Worm (Caenorhabditis elegans) whole organism, mixed stage, embryonic: ENCODE measurements around the gene smcl-1.

ENCODE experiments used
- M03D4.4 ChIP-seq: sonication (generic microtip); optimal IDR thresholded peaks from 2 replicates; lab custom pipeline; 2017; ENCODE audit warnings: mild to moderate bottlenecking, missing genetic modification characterization, missing compliant biosample characterization
- bed-3 ChIP-seq: fragments of 200-800 bp; sonication (Bioruptor generic); optimal IDR thresholded peaks from 3 replicates; lab custom pipeline; 2018; ENCODE audit warnings: mild to moderate bottlenecking, missing genetic modification characterization, moderate library complexity, missing compliant biosample characterization
- blmp-1 ChIP-seq: fragments of 150-350 bp; optimal IDR thresholded peaks from 2 replicates; lab custom pipeline; 2014; ENCODE audit warnings: missing biosample characterization, missing genetic modification characterization
- ceh-43 ChIP-seq: fragments of 200-800 bp; sonication (Bioruptor generic); optimal IDR thresholded peaks from 2 replicates; lab custom pipeline; 2018; ENCODE audit warnings: mild to moderate bottlenecking, missing genetic modification characterization, moderate library complexity, missing compliant biosample characterization
- ceh-83 ChIP-seq: fragments of 200-800 bp; sonication (Bioruptor generic); optimal IDR thresholded peaks from 2 replicates; lab custom pipeline; 2018; ENCODE audit warnings: mild to moderate bottlenecking, missing genetic modification characterization, missing compliant biosample characterization
- drap-1 ChIP-seq: fragments of 200-800 bp; sonication (Bioruptor generic); optimal IDR thresholded peaks from 3 replicates; lab custom pipeline; 2018; ENCODE audit warnings: mild to moderate bottlenecking, missing genetic modification characterization, missing compliant biosample characterization
- elt-1 ChIP-seq: sonication (generic microtip); optimal IDR thresholded peaks from 2 replicates; lab custom pipeline; 2017; ENCODE audit warnings: missing genetic modification characterization, mild to moderate bottlenecking, missing compliant biosample characterization, antibody characterized with exemption, moderate library complexity, borderline replicate concordance; ENCODE audit not compliant: insufficient read depth
- elt-3 ChIP-seq: fragments of 150-350 bp; optimal IDR thresholded peaks from 2 replicates; lab custom pipeline; 2014; ENCODE audit warnings: missing biosample characterization, missing genetic modification characterization
- flh-1 ChIP-seq: fragments of 200-800 bp; sonication (Bioruptor generic); optimal IDR thresholded peaks from 2 replicates; lab custom pipeline; 2018; ENCODE audit warnings: mild to moderate bottlenecking, missing genetic modification characterization, moderate library complexity, missing compliant biosample characterization
- ham-2 ChIP-seq: fragments of 200-800 bp; sonication (Bioruptor generic); optimal IDR thresholded peaks from 2 replicates; lab custom pipeline; 2018; ENCODE audit warnings: mild to moderate bottlenecking, missing genetic modification characterization, missing compliant biosample characterization
- lin-13 ChIP-seq: fragments of 150-350 bp; optimal IDR thresholded peaks from 2 replicates; lab custom pipeline; 2014; ENCODE audit warnings: missing biosample characterization, missing genetic modification characterization
- mep-1 ChIP-seq: fragments of 150-350 bp; optimal IDR thresholded peaks from 2 replicates; lab custom pipeline; 2017; ENCODE audit warnings: missing biosample characterization, missing genetic modification reagents, missing genetic modification characterization, inconsistent platforms
- mls-2 ChIP-seq: sonication (generic microtip); optimal IDR thresholded peaks from 2 replicates; lab custom pipeline; 2016; ENCODE audit warnings: mild to moderate bottlenecking, missing genetic modification characterization, moderate library complexity, missing compliant biosample characterization
- nhr-12 ChIP-seq: fragments of 150-350 bp; optimal IDR thresholded peaks from 2 replicates; lab custom pipeline; 2014; ENCODE audit warnings: missing biosample characterization, missing genetic modification characterization
- nhr-2 ChIP-seq: fragments of 150-350 bp; optimal IDR thresholded peaks from 2 replicates; lab custom pipeline; 2014; ENCODE audit warnings: missing biosample characterization, missing genetic modification characterization
- nhr-28 ChIP-seq: fragments of 150-350 bp; optimal IDR thresholded peaks from 2 replicates; lab custom pipeline; 2014; ENCODE audit warnings: missing biosample characterization, missing genetic modification characterization
- sem-2 ChIP-seq: fragments of 200-800 bp; sonication (Bioruptor generic); optimal IDR thresholded peaks from 2 replicates; lab custom pipeline; 2018; ENCODE audit warnings: mild to moderate bottlenecking, missing genetic modification characterization, missing compliant biosample characterization
- snpc-4 ChIP-seq: fragments of 150-350 bp; optimal IDR thresholded peaks from 2 replicates; lab custom pipeline; 2014; ENCODE audit warnings: missing biosample characterization, missing genetic modification characterization
- sptf-1 ChIP-seq: sonication (generic microtip); optimal IDR thresholded peaks from 2 replicates; lab custom pipeline; 2017; ENCODE audit warnings: mild to moderate bottlenecking, missing genetic modification characterization, moderate library complexity, missing compliant biosample characterization
- tbx-8 ChIP-seq: fragments of 200-800 bp; sonication (Bioruptor generic); optimal IDR thresholded peaks from 2 replicates; lab custom pipeline; 2018; ENCODE audit warnings: mild to moderate bottlenecking, missing genetic modification characterization, moderate library complexity, missing compliant biosample characterization
- unc-39 ChIP-seq: fragments of 150-350 bp; optimal IDR thresholded peaks from 2 replicates; lab custom pipeline; 2014; ENCODE audit warnings: missing biosample characterization, missing genetic modification characterization
- unc-62 ChIP-seq: fragments of 150-350 bp; optimal IDR thresholded peaks from 2 replicates; lab custom pipeline; 2014; ENCODE audit warnings: missing biosample characterization, missing genetic modification reagents, missing genetic modification characterization
- zip-8 ChIP-seq: fragments of 150-350 bp; optimal IDR thresholded peaks from 2 replicates; lab custom pipeline; 2014; ENCODE audit warnings: missing biosample characterization, missing genetic modification characterization
- ztf-11 ChIP-seq: fragments of 150-350 bp; optimal IDR thresholded peaks from 2 replicates; lab custom pipeline; 2014; ENCODE audit warnings: missing biosample characterization, missing genetic modification characterization

smcl-1 gene

ce11 chrX:11687836-11688319 is 5.4 kb upstream of the smcl-1 start, which contains the start of gene C44C10.7:
C44C10.7 (minus strand) TSS chrX:11688269.
- TF ChIP-seq ztf-11 (tag; lab: Kevin White, UChicago) (no peak), bed-3 (GFP tag; lab: Kevin White, UChicago) (no peak), M03D4.4 (no peak), unc-39 (no peak), tbx-8 (no peak), mls-2 (tag; lab: Kevin White, UChicago) (no peak), elt-3 (no peak), ceh-83 (no peak), elt-1 (tag; lab: Kevin White, UChicago) (no peak)

- TF ChIP-seq zip-8 (tag; lab: Kevin White, UChicago): no peak
- no peak for TF ChIP-seq mls-2 (tag; lab: Kevin White, UChicago)
- peak; percentile 30 for TF ChIP-seq elt-1 (tag; lab: Kevin White, UChicago)
- TF ChIP-seq, all 35 proteins: peak for 1
Measured at ce11 chrX:11690014-11690591, 3.2 kb upstream of the smcl-1 start, which contains the start of the genes C44C10.10 and C44C10.5. C44C10.10 (plus strand) TSS chrX:11690314. C44C10.5 (plus strand) TSS chrX:11690541.

- TF ChIP-seq nhr-28 (tag; lab: Kevin White, UChicago) (no peak), ceh-43 (GFP tag; lab: Kevin White, UChicago) (no peak), ceh-83 (no peak), sptf-1 (no peak), elt-3 (no peak), bed-3 (GFP tag; lab: Kevin White, UChicago) (no peak), snpc-4 (tag; lab: Kevin White, UChicago) (no peak)
- TF ChIP-seq, all 35 proteins: peak for 0
Measured at ce11 chrX:11696696-11697095, 3.4 kb downstream of the smcl-1 start, which contains the start of gene C44C10.12. C44C10.12 (plus strand) TSS chrX:11696996.

DNA sequence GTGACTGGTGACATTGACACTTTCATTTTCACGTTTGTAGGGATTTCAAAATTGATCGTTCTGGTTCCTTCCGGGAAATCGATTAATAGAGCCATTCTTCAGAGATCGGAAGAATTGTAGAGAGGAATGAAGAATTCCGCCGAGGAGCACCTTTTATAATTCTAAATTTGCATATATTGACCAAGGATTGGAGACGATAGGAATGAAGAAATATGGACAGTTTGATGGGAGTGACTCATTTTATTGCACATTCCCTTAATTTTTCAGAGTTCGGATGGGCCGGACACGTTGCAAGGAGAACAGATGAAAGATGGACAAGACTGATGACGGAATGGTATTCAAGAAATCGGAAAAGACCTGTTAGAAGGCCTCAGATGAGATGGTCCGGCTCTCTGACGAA is 7.0 kb downstream of the smcl-1 start, which contains the start of gene C44C10.15:
Gene C44C10.15, minus strand, starts transcription at position 101 of the 400 bp plus-strand sequence.
- no peak for TF ChIP-seq lin-13 (tag; lab: Kevin White, UChicago)
- TF ChIP-seq blmp-1: no peak
- no peak for TF ChIP-seq bed-3 (GFP tag; lab: Kevin White, UChicago)

DNA sequence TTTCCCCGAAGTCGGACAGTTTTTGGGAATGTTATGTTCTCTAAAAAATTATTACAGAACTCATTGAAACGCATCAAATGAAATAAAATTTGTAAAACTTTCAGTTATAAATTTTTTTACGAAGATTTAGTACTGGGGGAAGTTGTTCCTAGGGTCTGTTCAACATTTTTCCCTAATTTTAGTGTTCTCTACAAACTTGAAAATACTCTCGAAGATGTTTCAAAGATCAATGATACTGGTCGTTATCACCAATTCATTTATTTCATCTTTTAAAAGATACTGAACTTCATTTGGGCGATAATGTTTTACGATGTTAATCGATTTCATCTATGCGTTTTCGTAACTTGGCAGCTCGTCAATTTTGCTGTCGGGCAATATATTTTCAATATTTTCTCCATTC is 9.0 kb downstream of the smcl-1 start, which contains the start of gene C44C10.3:
Gene C44C10.3, plus strand, starts transcription at position 301 of the 400 bp plus-strand sequence.
- TF ChIP-seq unc-39 (no peak), snpc-4 (tag; lab: Kevin White, UChicago) (no peak)
- TF ChIP-seq, all 35 proteins: peak for 0

DNA sequence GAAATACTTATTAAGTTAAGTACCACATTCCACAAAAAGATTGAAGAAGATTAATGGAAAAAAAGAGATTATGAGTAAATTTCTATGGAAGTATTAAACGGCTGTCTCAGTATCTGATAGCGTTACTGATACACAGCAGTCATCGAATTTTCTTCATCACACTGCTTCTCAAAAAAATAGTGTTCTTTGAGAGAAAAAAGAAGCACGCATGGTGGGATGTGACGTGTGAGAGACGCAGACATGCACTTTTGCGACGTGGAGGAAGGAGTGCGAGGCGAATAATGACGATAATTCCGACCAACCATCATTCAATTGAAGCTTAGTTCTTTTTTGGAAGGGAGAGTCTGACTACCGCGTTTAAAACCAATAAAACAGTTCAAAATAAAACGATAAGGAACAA is 17.0 kb downstream of the smcl-1 start, which contains the start of gene C44C10.11:
Gene C44C10.11, minus strand, starts transcription at position 115 of the 400 bp plus-strand sequence.
- TF ChIP-seq mep-1 (tag; lab: Kevin White, UChicago): no peak
- no peak for TF ChIP-seq nhr-12 (tag; lab: Kevin White, UChicago)
- TF ChIP-seq nhr-2 (tag; lab: Kevin White, UChicago): no peak
- no peak for TF ChIP-seq drap-1 (GFP tag; lab: Kevin White, UChicago)
- no peak for TF ChIP-seq mls-2 (tag; lab: Kevin White, UChicago)

ce11 chrX:11711437-11712080 is 18.3 kb downstream of the smcl-1 start:
- TF ChIP-seq sem-2: no peak
- no peak for TF ChIP-seq sptf-1
- TF ChIP-seq unc-62 (GFP tag; lab: Kevin White, UChicago): no peak
- TF ChIP-seq drap-1 (GFP tag; lab: Kevin White, UChicago): no peak
- no peak for TF ChIP-seq nhr-28 (tag; lab: Kevin White, UChicago)
- TF ChIP-seq ham-2: no peak
- no peak for TF ChIP-seq flh-1 (GFP tag; lab: Kevin White, UChicago)
